Worm (Caenorhabditis elegans) whole organism, L2 larva: ENCODE measurements around the gene smg-9.

Experiments
- C34F6.9 ChIP-seq: fragments of 150-350 bp; optimal IDR thresholded peaks from 2 replicates; lab custom pipeline; 2014; ENCODE audit warnings: missing biosample characterization, missing genetic modification characterization
- F13H6.1 ChIP-seq: sonication (generic microtip); optimal IDR thresholded peaks from 2 replicates; lab custom pipeline; 2016; ENCODE audit warnings: missing genetic modification characterization, missing compliant biosample characterization
- R02D3.7 ChIP-seq: fragments of 150-350 bp; optimal IDR thresholded peaks from 2 replicates; lab custom pipeline; 2014; ENCODE audit warnings: missing biosample characterization, missing genetic modification characterization
- Y55F3AM.14 ChIP-seq: fragments of 200-800 bp; sonication (Bioruptor generic); optimal IDR thresholded peaks from 2 replicates; lab custom pipeline; 2018; ENCODE audit warnings: mild to moderate bottlenecking, missing genetic modification characterization, missing compliant biosample characterization
- ZK546.5 ChIP-seq: sonication (generic microtip); optimal IDR thresholded peaks from 2 replicates; lab custom pipeline; 2017; ENCODE audit warnings: missing biosample characterization, missing genetic modification characterization
- alr-1 ChIP-seq: fragments of 150-350 bp; optimal IDR thresholded peaks from 2 replicates; lab custom pipeline; 2014; ENCODE audit warnings: missing biosample characterization, missing genetic modification characterization
- aly-2 ChIP-seq: fragments of 150-350 bp; optimal IDR thresholded peaks from 2 replicates; lab custom pipeline; 2014; ENCODE audit warnings: missing biosample characterization, missing genetic modification characterization
- ama-1 ChIP-seq: fragments of 150-350 bp; optimal IDR thresholded peaks from 2 replicates; lab custom pipeline; 2018; ENCODE audit warnings: inconsistent platforms
- blmp-1 ChIP-seq: sonication (generic microtip); optimal IDR thresholded peaks from 2 replicates; lab custom pipeline; 2017; ENCODE audit warnings: missing genetic modification characterization, mild to moderate bottlenecking, missing compliant biosample characterization, antibody characterized with exemption, moderate library complexity; ENCODE audit not compliant: insufficient read depth
- ceh-16 ChIP-seq: fragments of 150-350 bp; optimal IDR thresholded peaks from 2 replicates; lab custom pipeline; 2014; ENCODE audit warnings: missing biosample characterization, missing genetic modification characterization
- ceh-82 ChIP-seq: fragments of 150-350 bp; optimal IDR thresholded peaks from 2 replicates; lab custom pipeline; 2014; ENCODE audit warnings: missing biosample characterization, missing genetic modification characterization
- crh-2 ChIP-seq: sonication (generic microtip); optimal IDR thresholded peaks from 2 replicates; lab custom pipeline; 2017; ENCODE audit warnings: missing biosample characterization, missing genetic modification characterization
- dmd-4 ChIP-seq: sonication (generic microtip); optimal IDR thresholded peaks from 2 replicates; lab custom pipeline; 2017; ENCODE audit warnings: missing biosample characterization, missing genetic modification characterization
- egl-27 ChIP-seq: sonication (generic microtip); optimal IDR thresholded peaks from 3 replicates; lab custom pipeline; 2017; ENCODE audit warnings: missing biosample characterization, missing genetic modification reagents, missing genetic modification characterization
- elt-1 ChIP-seq: fragments of 150-350 bp; optimal IDR thresholded peaks from 2 replicates; lab custom pipeline; 2014; ENCODE audit warnings: missing biosample characterization, missing genetic modification characterization
- elt-3 ChIP-seq: sonication (generic microtip); optimal IDR thresholded peaks from 2 replicates; lab custom pipeline; 2017; ENCODE audit warnings: missing biosample characterization, missing genetic modification characterization
- fos-1 ChIP-seq: fragments of 150-350 bp; optimal IDR thresholded peaks from 2 replicates; lab custom pipeline; 2014; ENCODE audit warnings: missing biosample characterization, missing genetic modification characterization
- gmeb-1 ChIP-seq: fragments of 150-350 bp; optimal IDR thresholded peaks from 2 replicates; lab custom pipeline; 2014; ENCODE audit warnings: missing biosample characterization, missing genetic modification characterization
- lin-11 ChIP-seq: fragments of 150-350 bp; sonication (generic microtip); optimal IDR thresholded peaks from 2 replicates; lab custom pipeline; 2014; ENCODE audit warnings: missing biosample characterization, missing genetic modification characterization, inconsistent platforms, mixed read lengths
- lin-13 ChIP-seq: fragments of 150-350 bp; optimal IDR thresholded peaks from 2 replicates; lab custom pipeline; 2014; ENCODE audit warnings: missing biosample characterization, missing genetic modification reagents, missing genetic modification characterization
- lin-39 ChIP-seq: fragments of 150-350 bp; optimal IDR thresholded peaks from 2 replicates; lab custom pipeline; 2014; ENCODE audit warnings: missing biosample characterization, missing genetic modification reagents, missing genetic modification characterization
- lsy-2 ChIP-seq, 2 experiments: fragments of 150-350 bp in 1 of 2; sonication (generic microtip) in 1 of 2; optimal IDR thresholded peaks; 2 replicates each; lab custom pipeline; 2014 to 2017; ENCODE audit warnings: missing biosample characterization in 2 of 2, missing genetic modification characterization in 2 of 2
- mab-5 ChIP-seq: fragments of 150-350 bp; optimal IDR thresholded peaks from 2 replicates; lab custom pipeline; 2014; ENCODE audit warnings: missing biosample characterization, missing genetic modification characterization
- mbf-1 ChIP-seq: sonication (generic microtip); optimal IDR thresholded peaks from 2 replicates; lab custom pipeline; 2017; ENCODE audit warnings: missing biosample characterization, missing genetic modification characterization
- mdl-1 ChIP-seq, 2 experiments: fragments of 150-350 bp in 1 of 2; sonication (generic microtip) in 1 of 2; optimal IDR thresholded peaks; 2 replicates each; lab custom pipeline; 2017; ENCODE audit warnings: missing biosample characterization in 2 of 2, missing genetic modification characterization in 2 of 2
- nhr-10 ChIP-seq: sonication (generic microtip); optimal IDR thresholded peaks from 2 replicates; lab custom pipeline; 2017; ENCODE audit warnings: missing biosample characterization, missing genetic modification characterization
- nhr-11 ChIP-seq: fragments of 150-350 bp; optimal IDR thresholded peaks from 2 replicates; lab custom pipeline; 2014; ENCODE audit warnings: missing biosample characterization, missing genetic modification characterization
- nhr-12 ChIP-seq: fragments of 150-350 bp; optimal IDR thresholded peaks from 2 replicates; lab custom pipeline; 2014; ENCODE audit warnings: missing biosample characterization, missing genetic modification characterization
- nhr-129 ChIP-seq: fragments of 150-350 bp; optimal IDR thresholded peaks from 2 replicates; lab custom pipeline; 2014; ENCODE audit warnings: missing biosample characterization, missing genetic modification characterization
- nhr-21 ChIP-seq: fragments of 150-350 bp; optimal IDR thresholded peaks from 2 replicates; lab custom pipeline; 2014; ENCODE audit warnings: missing biosample characterization, missing genetic modification characterization
- nhr-23 ChIP-seq: fragments of 150-350 bp; optimal IDR thresholded peaks from 2 replicates; lab custom pipeline; 2014; ENCODE audit warnings: missing biosample characterization, missing genetic modification reagents, missing genetic modification characterization
- nhr-237 ChIP-seq: fragments of 150-350 bp; optimal IDR thresholded peaks from 2 replicates; lab custom pipeline; 2014; ENCODE audit warnings: missing biosample characterization, missing genetic modification characterization
- nhr-25 ChIP-seq: fragments of 150-350 bp; sonication (generic microtip); optimal IDR thresholded peaks from 3 replicates; lab custom pipeline; 2014; ENCODE audit warnings: missing biosample characterization, missing genetic modification characterization
- nhr-6 ChIP-seq: fragments of 150-350 bp; optimal IDR thresholded peaks from 2 replicates; lab custom pipeline; 2014; ENCODE audit warnings: missing biosample characterization, missing genetic modification characterization
- nhr-77 ChIP-seq: fragments of 150-350 bp; optimal IDR thresholded peaks from 2 replicates; lab custom pipeline; 2014; ENCODE audit warnings: missing biosample characterization, missing genetic modification characterization
- peb-1 ChIP-seq: fragments of 150-350 bp; optimal IDR thresholded peaks from 2 replicates; lab custom pipeline; 2014; ENCODE audit warnings: missing biosample characterization, missing genetic modification characterization
- sem-4 ChIP-seq: fragments of 150-350 bp; optimal IDR thresholded peaks from 2 replicates; lab custom pipeline; 2014; ENCODE audit warnings: missing biosample characterization, missing genetic modification reagents, missing genetic modification characterization
- skn-1 ChIP-seq: sonication (generic microtip); optimal IDR thresholded peaks from 2 replicates; lab custom pipeline; 2017; ENCODE audit warnings: missing biosample characterization, missing genetic modification characterization
- sma-3 ChIP-seq: sonication (generic microtip); optimal IDR thresholded peaks from 2 replicates; lab custom pipeline; 2016; ENCODE audit warnings: missing genetic modification reagents, missing genetic modification characterization, missing compliant biosample characterization
- sma-9 ChIP-seq, 2 experiments: fragments of 150-350 bp in 1 of 2; sonication (generic microtip) in 1 of 2; optimal IDR thresholded peaks; 2 replicates each; lab custom pipeline; 2014 to 2016; ENCODE audit warnings: missing genetic modification characterization in 2 of 2, mild to moderate bottlenecking in 1 of 2, missing biosample characterization in 1 of 2, missing compliant biosample characterization in 1 of 2, missing genetic modification reagents in 1 of 2, moderate library complexity in 1 of 2
- snpc-4 ChIP-seq: fragments of 150-350 bp; optimal IDR thresholded peaks from 2 replicates; lab custom pipeline; 2014; ENCODE audit warnings: missing biosample characterization, missing genetic modification characterization
- unc-39 ChIP-seq: fragments of 150-350 bp; optimal IDR thresholded peaks from 2 replicates; lab custom pipeline; 2014; ENCODE audit warnings: missing biosample characterization, missing genetic modification characterization
- unc-55 ChIP-seq: fragments of 150-350 bp; sonication (generic microtip); optimal IDR thresholded peaks from 3 replicates; lab custom pipeline; 2014; ENCODE audit warnings: missing biosample characterization, missing genetic modification reagents, missing genetic modification characterization
- unc-62 ChIP-seq: fragments of 150-350 bp; optimal IDR thresholded peaks from 2 replicates; lab custom pipeline; 2014; ENCODE audit warnings: missing biosample characterization, missing genetic modification reagents, missing genetic modification characterization
- zag-1 ChIP-seq: fragments of 150-350 bp; optimal IDR thresholded peaks from 2 replicates; lab custom pipeline; 2014; ENCODE audit warnings: missing biosample characterization, missing genetic modification characterization
- ztf-1 ChIP-seq: fragments of 200-800 bp; sonication (Bioruptor generic); conservative IDR thresholded peaks from 2 replicates; pipeline ENCODE4 v1.3.6; 2022; ENCODE audit warnings: missing genetic modification characterization, missing compliant biosample characterization
- ztf-11 ChIP-seq: sonication (generic microtip); optimal IDR thresholded peaks from 2 replicates; lab custom pipeline; 2017; ENCODE audit warnings: missing biosample characterization, missing genetic modification characterization
- ztf-4 ChIP-seq: fragments of 150-350 bp; optimal IDR thresholded peaks from 2 replicates; lab custom pipeline; 2014; ENCODE audit warnings: missing biosample characterization, missing genetic modification characterization

Gene smg-9

ce11 chrII:14794935-14795454 is 42.3 kb upstream of the smg-9 start, which contains the start of gene eif-3.B:
eif-3.B (plus strand) TSS chrII:14795404.
- no peak for TF ChIP-seq peb-1
- TF ChIP-seq lsy-2 (tag; optimal IDR thresholded peaks at IDR 0.05; lab: Kevin White, UChicago): peak; percentile 88 to 95
- TF ChIP-seq ztf-11 (tag; lab: Kevin White, UChicago): no peak
- TF ChIP-seq elt-3 (tag; lab: Kevin White, UChicago): no peak
- TF ChIP-seq nhr-237: no peak
- no peak for TF ChIP-seq unc-62
- TF ChIP-seq unc-55: peak; percentile 98
- TF ChIP-seq egl-27 (tag; lab: Kevin White, UChicago): peak; percentile 80
- no peak for TF ChIP-seq ztf-1 (GFP tag; lab: Robert Waterston, UW)
- peak; percentile 84 for TF ChIP-seq sem-4 (tag; lab: Kevin White, UChicago)
- peak; percentile 17 for TF ChIP-seq nhr-10 (tag; lab: Kevin White, UChicago)
- no peak for TF ChIP-seq nhr-23 (tag; lab: Kevin White, UChicago)
- peak; percentile 75 for TF ChIP-seq blmp-1
- TF ChIP-seq Y55F3AM.14: no peak
- TF ChIP-seq sma-3 (GFP tag; lab: Kevin White, UChicago): peak; percentile 95
- peak; percentile 90 for TF ChIP-seq ztf-4 (tag; lab: Kevin White, UChicago)
- TF ChIP-seq nhr-77 (tag; lab: Kevin White, UChicago): peak; percentile 82
- TF ChIP-seq lin-39 (tag; lab: Kevin White, UChicago): no peak
- TF ChIP-seq C34F6.9 (tag; lab: Kevin White, UChicago): peak; percentile 95
- TF ChIP-seq nhr-25: peak; percentile 86
- TF ChIP-seq F13H6.1 (tag; lab: Kevin White, UChicago): peak; percentile 95
- TF ChIP-seq alr-1: no peak
- peak; percentile 80 for TF ChIP-seq nhr-6
- peak; percentile 97 for TF ChIP-seq lin-11 (tag; lab: Kevin White, UChicago)
- TF ChIP-seq lin-13: peak; percentile 94
- TF ChIP-seq sma-9 (GFP tag; optimal IDR thresholded peaks at IDR 0.05; lab: Kevin White, UChicago): peak; percentile 96
- TF ChIP-seq sma-9 (tag; optimal IDR thresholded peaks at IDR 0.05; lab: Kevin White, UChicago): no peak
- peak; percentile 78 for TF ChIP-seq fos-1 (tag; lab: Kevin White, UChicago)
- peak; percentile 78 for TF ChIP-seq mab-5 (tag; lab: Kevin White, UChicago)
- peak; percentile 22 for TF ChIP-seq dmd-4
- TF ChIP-seq nhr-11 (tag; lab: Kevin White, UChicago): no peak
- peak; percentile 94 for TF ChIP-seq crh-2 (tag; lab: Kevin White, UChicago)
- peak; percentile 38 for TF ChIP-seq ZK546.5
- TF ChIP-seq skn-1 (tag; lab: Kevin White, UChicago): peak; percentile 15
- TF ChIP-seq aly-2 (tag; lab: Kevin White, UChicago): no peak
- TF ChIP-seq ceh-16 (tag; lab: Kevin White, UChicago): peak; percentile 65
- peak; percentile 93 for TF ChIP-seq snpc-4
- no peak for TF ChIP-seq unc-39 (tag; lab: Kevin White, UChicago)
- no peak for TF ChIP-seq mbf-1
- no peak for TF ChIP-seq ama-1 (lab: Kevin White, UChicago)
- TF ChIP-seq R02D3.7 (tag; lab: Kevin White, UChicago): peak; percentile 38
- TF ChIP-seq zag-1 (tag; lab: Kevin White, UChicago): peak; percentile 74
- TF ChIP-seq nhr-12 (tag; lab: Kevin White, UChicago): no peak
- peak; percentile 88 for TF ChIP-seq nhr-21 (tag; lab: Kevin White, UChicago)
- TF ChIP-seq ceh-82 (tag; lab: Kevin White, UChicago): peak; percentile 41
- peak; percentile 98 for TF ChIP-seq gmeb-1 (tag; lab: Kevin White, UChicago)
- TF ChIP-seq mdl-1 (tag; optimal IDR thresholded peaks at IDR 0.05; lab: Kevin White, UChicago): peak in 1 of 2 experiments; percentile 59
- TF ChIP-seq nhr-129 (tag; lab: Kevin White, UChicago): peak; percentile 81
- TF ChIP-seq elt-1 (tag; lab: Kevin White, UChicago): no peak
